Worm (Caenorhabditis elegans) whole organism, L4 larva: ENCODE measurements around the gene fipr-6.

Source experiments
- ama-1 ChIP-seq: fragments of 150-350 bp; optimal IDR thresholded peaks from 2 replicates; lab custom pipeline; 2014; ENCODE audit warnings: inconsistent platforms, mixed read lengths
- ceh-82 ChIP-seq: sonication (generic microtip); optimal IDR thresholded peaks from 2 replicates; lab custom pipeline; 2017; ENCODE audit warnings: missing biosample characterization, missing genetic modification characterization
- daf-8 ChIP-seq: fragments of 200-800 bp; sonication (Bioruptor generic); IDR thresholded peaks from 2 replicates; pipeline ENCODE4 v1.3.6; 2022; ENCODE audit warnings: missing genetic modification characterization, missing compliant biosample characterization
- dpl-1 ChIP-seq: fragments of 150-350 bp; optimal IDR thresholded peaks from 2 replicates; lab custom pipeline; 2014; ENCODE audit warnings: missing biosample characterization, missing genetic modification reagents, missing genetic modification characterization
- egl-27 ChIP-seq: sonication (generic microtip); optimal IDR thresholded peaks from 3 replicates; lab custom pipeline; 2017; ENCODE audit warnings: missing biosample characterization, missing genetic modification reagents, missing genetic modification characterization
- jun-1 ChIP-seq: fragments of 150-350 bp; optimal IDR thresholded peaks from 2 replicates; lab custom pipeline; 2014; ENCODE audit warnings: missing biosample characterization, missing genetic modification reagents, missing genetic modification characterization
- lsy-2 ChIP-seq, 2 experiments: fragments of 150-350 bp in 1 of 2; sonication (generic microtip) in 1 of 2; optimal IDR thresholded peaks; 2 replicates each; lab custom pipeline; 2014 to 2017; ENCODE audit warnings: missing biosample characterization in 2 of 2, missing genetic modification characterization in 2 of 2
- mdl-1 ChIP-seq, 2 experiments: fragments of 150-350 bp in 1 of 2; sonication (generic microtip) in 1 of 2; optimal IDR thresholded peaks; 2 replicates each; lab custom pipeline; 2014 to 2017; ENCODE audit warnings: missing biosample characterization in 2 of 2, missing genetic modification characterization in 2 of 2
- mep-1 ChIP-seq: fragments of 150-350 bp; sonication (generic microtip); optimal IDR thresholded peaks from 3 replicates; lab custom pipeline; 2014; ENCODE audit warnings: missing biosample characterization, missing genetic modification characterization
- nhr-10 ChIP-seq: fragments of 150-350 bp; optimal IDR thresholded peaks from 2 replicates; lab custom pipeline; 2014; ENCODE audit warnings: missing biosample characterization, missing genetic modification characterization
- nhr-76 ChIP-seq: fragments of 150-350 bp; optimal IDR thresholded peaks from 2 replicates; lab custom pipeline; 2014; ENCODE audit warnings: missing biosample characterization, missing genetic modification characterization
- snpc-4 ChIP-seq: fragments of 150-350 bp; optimal IDR thresholded peaks from 2 replicates; lab custom pipeline; 2014; ENCODE audit warnings: missing biosample characterization, missing genetic modification characterization
- tag-97 ChIP-seq: fragments of 200-800 bp; sonication (Bioruptor generic); IDR thresholded peaks from 2 replicates; pipeline ENCODE4 v1.3.6; 2022; ENCODE audit warnings: missing genetic modification characterization, missing compliant biosample characterization
- ztf-7 ChIP-seq: fragments of 150-350 bp; optimal IDR thresholded peaks from 2 replicates; lab custom pipeline; 2014; ENCODE audit warnings: missing biosample characterization, missing genetic modification characterization

DNA sequence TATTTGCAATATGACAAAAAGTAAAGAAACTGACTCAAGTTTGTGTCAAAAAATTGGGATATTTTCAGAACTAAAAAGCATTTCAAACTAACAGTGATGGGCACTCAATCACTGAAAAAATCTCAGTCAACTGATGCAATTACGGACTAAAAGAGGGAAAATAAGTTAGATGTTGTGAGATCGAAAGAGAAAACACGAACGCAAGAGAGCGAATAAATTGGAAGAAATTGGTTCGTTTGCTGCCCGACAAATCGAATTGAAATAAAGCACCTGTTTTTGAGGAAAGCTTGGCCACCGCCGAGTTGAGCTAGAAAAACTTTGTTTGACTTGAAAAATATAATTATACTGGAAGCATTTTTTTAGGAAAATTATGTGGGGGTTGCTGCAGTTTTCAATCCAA, 35.0 kb downstream of the fipr-6 start:
- TF ChIP-seq dpl-1 (no peak), ama-1 (lab: Kevin White, UChicago) (no peak), nhr-76 (tag; lab: Kevin White, UChicago) (no peak), jun-1 (tag; lab: Kevin White, UChicago) (no peak), snpc-4 (no peak), ceh-82 (no peak), ztf-7 (tag; lab: Kevin White, UChicago) (no peak), tag-97 (GFP tag; lab: Robert Waterston, UW) (no peak), mep-1 (no peak), nhr-10 (tag; lab: Kevin White, UChicago) (no peak), egl-27 (no peak), lsy-2 (tag; optimal IDR thresholded peaks at IDR 0.05; lab: Kevin White, UChicago) (no peak), daf-8 (GFP tag; lab: Robert Waterston, UW) (no peak), mdl-1 (tag; optimal IDR thresholded peaks at IDR 0.05; lab: Kevin White, UChicago) (no peak)
